Worm (Caenorhabditis elegans) whole organism, dauer: ENCODE data around the gene C27B7.5.

Source experiments
- unc-62 ChIP-seq: sonication (generic microtip); optimal IDR thresholded peaks from 2 replicates; lab custom pipeline; 2017; ENCODE audit warnings: missing biosample characterization, missing genetic modification reagents, missing genetic modification characterization

The C27B7.5 gene

DNA sequence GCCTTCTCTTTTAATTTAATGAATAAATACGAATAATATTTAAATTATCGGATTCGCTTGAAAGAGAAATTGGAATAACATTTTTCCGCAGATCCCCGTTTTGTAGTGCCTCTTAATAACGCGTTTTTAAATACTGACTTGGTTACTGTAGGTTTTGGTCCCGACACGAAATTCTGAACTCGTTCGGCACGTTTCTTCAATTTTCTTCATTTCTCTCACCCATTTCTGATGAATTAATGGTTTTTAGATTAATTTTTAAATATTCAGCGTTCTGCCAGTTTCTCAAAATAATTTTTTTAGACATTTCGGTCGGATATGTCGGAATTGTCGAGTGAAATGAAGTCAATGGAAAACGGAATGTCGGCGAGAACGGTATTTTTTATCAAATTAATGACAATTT, at the start of gene C27B7.5:
Gene C27B7.5 (plus strand): TSS at position 301 of the 400 bp plus-strand sequence.
- TF ChIP-seq unc-62: no peak

DNA sequence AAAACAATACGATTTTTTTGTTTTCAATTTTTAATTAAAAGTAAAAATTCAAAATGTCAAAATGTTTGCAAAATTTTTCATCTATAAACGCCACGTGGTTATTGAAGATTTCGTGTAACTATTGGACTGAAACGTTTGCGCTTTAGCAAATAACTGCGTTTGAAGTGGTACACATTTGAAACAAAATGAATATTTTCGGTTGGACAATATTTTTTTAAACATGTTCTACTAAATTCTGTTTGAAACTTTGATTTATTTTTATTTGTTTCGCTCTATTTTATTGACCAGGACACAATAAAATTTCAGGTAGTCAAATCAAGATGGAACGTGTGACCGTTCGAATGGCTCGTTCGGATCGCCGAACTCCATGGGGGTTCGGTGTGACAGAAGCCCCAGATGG, 49.3 kb upstream of the C27B7.5 start, which contains the start of gene alp-1:
Gene alp-1 (plus strand): TSS at position 301 of the 400 bp plus-strand sequence.
- no peak for TF ChIP-seq unc-62

DNA sequence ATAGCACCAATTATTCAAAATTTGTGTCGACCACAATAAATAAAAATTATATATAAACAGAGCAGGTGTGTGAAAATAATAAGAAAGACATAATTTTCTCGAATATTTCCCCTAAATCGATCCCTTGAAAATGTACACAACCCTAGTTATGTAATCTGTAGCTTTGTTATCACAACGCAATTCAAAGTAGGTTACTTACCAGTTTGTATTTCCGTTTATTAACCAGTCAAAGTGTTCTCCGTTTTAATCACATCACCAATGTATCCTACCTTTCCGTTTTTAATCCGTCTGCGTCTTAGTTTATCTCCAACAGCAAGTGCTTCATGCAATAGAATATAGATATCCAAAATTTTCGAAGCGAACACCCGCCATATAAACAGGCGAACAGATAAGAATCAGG, 48.1 kb upstream of the C27B7.5 start:
- TF ChIP-seq unc-62: no peak

DNA sequence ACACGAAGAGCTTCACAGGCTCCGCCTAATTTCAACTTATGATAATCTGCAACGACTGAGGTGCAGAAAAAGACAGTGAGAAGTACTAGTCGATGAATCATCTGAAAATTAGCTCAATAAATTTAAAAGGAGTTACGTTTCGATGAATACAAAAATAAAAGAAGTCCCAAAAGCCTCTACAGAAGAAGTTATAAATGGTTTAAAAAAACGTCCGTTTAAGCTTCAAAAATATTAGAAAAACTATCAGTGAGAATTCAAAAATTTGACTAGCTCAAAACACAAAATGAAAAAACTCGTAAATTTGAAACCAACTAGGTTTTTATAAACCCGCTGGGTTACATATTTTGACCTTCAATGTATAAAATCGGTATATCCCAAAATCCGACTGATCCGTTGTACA, 45.5 kb upstream of the C27B7.5 start, which contains the start of gene T11B7.5:
Gene T11B7.5 (minus strand): TSS at position 101 of the 400 bp plus-strand sequence.
- TF ChIP-seq unc-62: no peak

DNA sequence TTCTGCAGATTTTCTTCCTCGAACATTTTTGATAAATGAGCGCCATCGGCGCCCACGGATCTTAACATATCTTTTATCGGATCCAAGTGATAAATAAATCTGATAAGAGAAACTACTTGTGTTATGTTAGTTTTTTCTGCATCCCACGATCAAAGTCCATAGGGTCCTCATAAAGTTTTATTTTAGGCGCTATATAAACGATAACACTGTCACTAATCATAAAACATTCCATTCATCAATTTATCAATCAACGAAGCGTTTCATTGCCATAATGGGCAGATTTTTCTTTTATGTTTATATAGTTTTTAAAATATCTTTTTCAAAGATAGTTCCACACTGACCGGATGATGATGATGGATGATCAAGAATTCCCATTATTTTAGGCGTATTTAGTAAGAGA, 36.8 kb upstream of the C27B7.5 start:
- TF ChIP-seq unc-62: no peak

ce11 chrIV:8865343-8865742, 36.1 kb upstream of the C27B7.5 start, which contains the start of gene C09G9.1:
TSS of gene C09G9.1 (minus strand) at chrIV:8865485.
- TF ChIP-seq unc-62: no peak

- TF ChIP-seq unc-62: no peak
Observed at ce11 chrIV:8866092-8866491, 35.4 kb upstream of the C27B7.5 start.

DNA sequence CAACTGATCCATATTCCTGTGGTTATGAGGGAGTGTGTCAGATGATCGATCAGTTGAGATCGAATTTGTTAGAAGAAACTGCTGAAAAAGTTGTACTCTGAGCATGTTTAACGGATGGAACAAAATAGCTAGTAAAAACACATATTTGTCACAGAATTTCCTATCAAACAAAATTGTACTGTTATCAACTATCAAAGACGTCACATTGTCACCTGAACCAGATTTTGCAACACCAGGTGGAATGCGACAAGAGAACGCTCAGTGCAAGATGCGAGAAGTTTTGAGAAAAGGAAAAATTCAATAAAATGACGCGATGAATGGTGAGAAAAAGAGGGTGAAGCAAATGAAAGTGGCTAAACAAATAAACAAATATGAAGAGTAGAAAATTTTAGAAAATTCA, 33.9 kb upstream of the C27B7.5 start:
- TF ChIP-seq unc-62: no peak

ce11 chrIV:8869624-8870023, 31.8 kb upstream of the C27B7.5 start, which contains the start of gene npp-23:
TSS of gene npp-23 (minus strand) at chrIV:8869679.
- TF ChIP-seq unc-62: no peak

DNA sequence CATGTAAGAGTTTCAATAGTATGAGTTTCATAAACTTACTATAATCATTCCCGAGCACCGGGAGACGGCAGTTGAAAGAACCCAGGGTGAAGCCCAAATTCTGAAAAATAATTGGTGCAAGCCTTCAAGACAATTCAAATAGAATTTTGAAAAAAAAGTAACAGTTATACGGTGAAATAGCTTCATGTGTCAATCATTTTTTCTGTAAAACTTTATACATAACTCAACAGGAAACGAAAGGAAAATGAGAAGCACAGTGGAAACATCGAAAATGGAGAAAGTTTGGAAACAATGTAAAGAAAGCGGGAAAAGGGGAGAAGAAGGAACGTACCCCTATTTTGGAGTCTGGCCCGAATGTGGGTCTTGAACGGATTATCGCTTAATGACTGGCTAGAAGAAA, 28.5 kb upstream of the C27B7.5 start, which contains the start of gene C09G9.3:
Gene C09G9.3 (minus strand): TSS at position 101 of the 400 bp plus-strand sequence.
- no peak for TF ChIP-seq unc-62

ce11 chrIV:8873847-8874246, 27.6 kb upstream of the C27B7.5 start, which contains the start of gene hdl-2:
TSS of gene hdl-2 (plus strand) at chrIV:8874147.
- no peak for TF ChIP-seq unc-62

DNA sequence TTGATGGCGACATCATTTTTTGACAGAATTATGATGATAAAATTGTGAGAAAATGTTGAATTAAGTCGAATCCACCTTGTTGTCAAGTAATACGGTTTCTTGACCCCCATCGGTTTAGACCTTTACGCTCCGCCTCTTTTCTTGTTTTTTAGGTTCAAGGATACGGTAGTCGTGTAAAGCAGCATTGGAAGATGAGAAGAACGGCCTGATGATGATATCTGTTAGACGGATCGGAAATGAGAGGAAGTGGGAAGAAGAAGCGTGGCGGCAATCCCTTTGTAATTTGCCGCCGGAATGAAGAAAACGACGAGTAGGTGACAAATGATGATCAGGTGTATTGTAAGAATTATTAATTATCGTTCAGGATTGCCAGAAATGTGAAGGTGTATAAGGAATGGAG, 21.6 kb upstream of the C27B7.5 start, which contains the start of gene npax-4:
Gene npax-4 (minus strand): TSS at position 101 of the 400 bp plus-strand sequence.
- TF ChIP-seq unc-62: no peak

- no peak for TF ChIP-seq unc-62
Observed at ce11 chrIV:8881181-8881580, 20.3 kb upstream of the C27B7.5 start, which contains the start of gene C09G9.8. TSS of gene C09G9.8 (plus strand) at chrIV:8881481.

ce11 chrIV:8886228-8886627, 15.2 kb upstream of the C27B7.5 start, which contains the start of gene C09G9.5:
TSS of gene C09G9.5 (plus strand) at chrIV:8886528.
- TF ChIP-seq unc-62: no peak

DNA sequence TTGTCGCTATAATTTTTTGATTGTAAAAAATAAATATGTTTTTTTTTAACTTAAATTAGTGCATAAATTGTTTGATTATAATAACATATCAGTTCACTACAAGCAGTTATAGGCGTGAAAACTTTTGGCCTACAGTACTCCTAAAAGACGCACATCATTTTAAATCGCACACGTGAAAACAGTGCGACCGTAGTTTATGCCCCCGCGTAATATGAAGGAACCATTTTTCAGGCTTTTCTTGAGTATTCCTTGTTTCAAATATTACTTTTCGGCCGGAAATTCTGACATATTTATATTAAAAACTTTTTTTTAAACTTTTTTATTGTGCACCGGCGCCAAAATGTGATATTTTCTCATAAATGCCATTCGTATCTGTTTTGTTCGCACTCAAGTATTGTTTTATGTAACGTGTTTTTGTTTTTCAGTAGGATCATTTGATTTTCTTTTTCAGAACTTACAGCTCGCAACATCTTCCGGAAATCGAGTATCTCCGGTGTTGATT, 12.9 kb upstream of the C27B7.5 start, which contains the start of gene oma-1:
Gene oma-1 (plus strand): TSS at position 452 of the 502 bp plus-strand sequence.
- no peak for TF ChIP-seq unc-62

ce11 chrIV:8891131-8891530, 10.3 kb upstream of the C27B7.5 start, which contains the start of gene spr-2:
TSS of gene spr-2 (plus strand) at chrIV:8891462.
- no peak for TF ChIP-seq unc-62

ce11 chrIV:8892558-8892957, 8.9 kb upstream of the C27B7.5 start, which contains the start of gene C27B7.2:
TSS of gene C27B7.2 (plus strand) at chrIV:8892858.
- no peak for TF ChIP-seq unc-62

DNA sequence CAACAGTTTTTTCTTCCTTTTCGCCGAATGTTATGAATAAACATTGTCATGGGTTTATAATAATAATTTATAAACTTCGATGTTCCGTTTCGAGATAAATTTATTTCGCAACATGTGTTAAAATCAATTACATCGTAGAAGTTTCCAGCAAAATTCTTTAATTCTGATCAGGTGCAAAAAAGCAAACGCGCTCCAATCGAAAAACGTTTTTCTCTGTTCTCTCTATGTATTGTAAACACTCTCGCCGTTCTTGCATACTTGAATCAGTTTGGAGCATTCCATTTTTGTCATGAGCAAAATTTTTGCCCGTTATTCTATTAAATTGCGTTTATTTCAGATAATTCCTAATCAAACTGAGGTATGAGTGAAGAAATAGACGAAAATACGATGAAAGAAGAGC, 7.7 kb upstream of the C27B7.5 start, which contains the start of gene rad-54.L2:
Gene rad-54.L2 (plus strand): TSS at position 332 of the 400 bp plus-strand sequence.
- no peak for TF ChIP-seq unc-62
